Worm (Caenorhabditis elegans): ENCODE measurements around the gene R10D12.10.

Gene R10D12.10

ce11 chrV:13953191-13953590 lies 5.0 kb downstream of the R10D12.10 start, which contains the start of gene R10D12.8:
R10D12.8 (minus strand) TSS chrV:13953291.
- TF ChIP-seq ztf-29 (GFP tag; IDR thresholded peaks at IDR 0.05) = no peak
- TF ChIP-seq T22C8.4 (GFP tag; IDR thresholded peaks at IDR 0.05) = no peak
- no peak for TF ChIP-seq ref-1 (GFP tag; conservative IDR thresholded peaks at IDR 0.05)
- TF ChIP-seq med-1 (GFP tag; optimal IDR thresholded peaks at IDR 0.05; ENCODE audit: insufficient read depth) = no peak
- TF ChIP-seq ztf-23 (GFP tag; IDR thresholded peaks at IDR 0.05) = no peak
- no peak for TF ChIP-seq tab-1 (GFP tag; IDR thresholded peaks at IDR 0.05)
- no peak for TF ChIP-seq cog-1 (tag; optimal IDR thresholded peaks at IDR 0.05)
- TF ChIP-seq klf-2 (GFP tag; conservative IDR thresholded peaks at IDR 0.05) = no peak
- TF ChIP-seq flt-1 (GFP tag; IDR thresholded peaks at IDR 0.05) = no peak

- TF ChIP-seq ref-1 (GFP tag; conservative IDR thresholded peaks at IDR 0.05) (no peak), T22C8.4 (GFP tag; IDR thresholded peaks at IDR 0.05) (no peak), cog-1 (tag; optimal IDR thresholded peaks at IDR 0.05) (no peak), ztf-23 (GFP tag; IDR thresholded peaks at IDR 0.05) (no peak), ztf-29 (GFP tag; IDR thresholded peaks at IDR 0.05) (no peak), med-1 (GFP tag; optimal IDR thresholded peaks at IDR 0.05; ENCODE audit: insufficient read depth) (no peak), flt-1 (GFP tag; IDR thresholded peaks at IDR 0.05) (no peak), tab-1 (GFP tag; IDR thresholded peaks at IDR 0.05) (no peak), klf-2 (GFP tag; conservative IDR thresholded peaks at IDR 0.05) (no peak)
Measured at ce11 chrV:13949752-13950151, 8.4 kb downstream of the R10D12.10 start, which contains the start of gene R10D12.7. R10D12.7 (plus strand) TSS chrV:13950052.

ce11 chrV:13949010-13949409 lies 9.1 kb downstream of the R10D12.10 start, which contains the start of gene R10D12.6:
R10D12.6 (plus strand) TSS chrV:13949310.
- TF ChIP-seq ref-1 (GFP tag; conservative IDR thresholded peaks at IDR 0.05) (no peak), cog-1 (tag; optimal IDR thresholded peaks at IDR 0.05) (no peak), med-1 (GFP tag; optimal IDR thresholded peaks at IDR 0.05; ENCODE audit: insufficient read depth) (no peak), T22C8.4 (GFP tag; IDR thresholded peaks at IDR 0.05) (no peak), flt-1 (GFP tag; IDR thresholded peaks at IDR 0.05) (no peak), tab-1 (GFP tag; IDR thresholded peaks at IDR 0.05) (no peak), klf-2 (GFP tag; conservative IDR thresholded peaks at IDR 0.05) (no peak), ztf-23 (GFP tag; IDR thresholded peaks at IDR 0.05) (no peak), ztf-29 (GFP tag; IDR thresholded peaks at IDR 0.05) (no peak)

ce11 chrV:13946385-13947019 lies 11.6 kb downstream of the R10D12.10 start, which contains the start of the genes srx-10 and clec-226:
srx-10 (minus strand) TSS chrV:13946485.
clec-226 (plus strand) TSS chrV:13946969.
- no peak for TF ChIP-seq tab-1 (GFP tag; IDR thresholded peaks at IDR 0.05)
- no peak for TF ChIP-seq flt-1 (GFP tag; IDR thresholded peaks at IDR 0.05)
- TF ChIP-seq med-1 (GFP tag; optimal IDR thresholded peaks at IDR 0.05; ENCODE audit: insufficient read depth) = no peak
- no peak for TF ChIP-seq ztf-29 (GFP tag; IDR thresholded peaks at IDR 0.05)
- no peak for TF ChIP-seq ref-1 (GFP tag; conservative IDR thresholded peaks at IDR 0.05)
- TF ChIP-seq T22C8.4 (GFP tag; IDR thresholded peaks at IDR 0.05) = no peak

ce11 chrV:13942082-13942481 lies 16.1 kb downstream of the R10D12.10 start, which contains the start of gene dpr-1:
dpr-1 (minus strand) TSS chrV:13942182.
- TF ChIP-seq T22C8.4 (GFP tag; IDR thresholded peaks at IDR 0.05) = no peak
- TF ChIP-seq flt-1 (GFP tag; IDR thresholded peaks at IDR 0.05) = no peak
- TF ChIP-seq klf-2 (GFP tag; conservative IDR thresholded peaks at IDR 0.05) = no peak
- no peak for TF ChIP-seq ref-1 (GFP tag; conservative IDR thresholded peaks at IDR 0.05)
- TF ChIP-seq ztf-29 (GFP tag; IDR thresholded peaks at IDR 0.05) = no peak
- TF ChIP-seq tab-1 (GFP tag; IDR thresholded peaks at IDR 0.05) = no peak
- TF ChIP-seq ztf-23 (GFP tag; IDR thresholded peaks at IDR 0.05) = no peak
- TF ChIP-seq cog-1 (tag; optimal IDR thresholded peaks at IDR 0.05) = no peak
- TF ChIP-seq med-1 (GFP tag; optimal IDR thresholded peaks at IDR 0.05; ENCODE audit: insufficient read depth) = no peak

ce11 chrV:13936850-13937249 lies 21.3 kb downstream of the R10D12.10 start, which contains the start of gene srw-145:
srw-145 (plus strand) TSS chrV:13937150.
- TF ChIP-seq T22C8.4 (GFP tag; IDR thresholded peaks at IDR 0.05) (no peak), ztf-23 (GFP tag; IDR thresholded peaks at IDR 0.05) (no peak), med-1 (GFP tag; optimal IDR thresholded peaks at IDR 0.05; ENCODE audit: insufficient read depth) (no peak), ref-1 (GFP tag; conservative IDR thresholded peaks at IDR 0.05) (no peak), ztf-29 (GFP tag; IDR thresholded peaks at IDR 0.05) (no peak), klf-2 (GFP tag; conservative IDR thresholded peaks at IDR 0.05) (no peak), cog-1 (tag; optimal IDR thresholded peaks at IDR 0.05) (no peak), flt-1 (GFP tag; IDR thresholded peaks at IDR 0.05) (no peak), tab-1 (GFP tag; IDR thresholded peaks at IDR 0.05) (no peak)

- no peak for TF ChIP-seq tab-1 (GFP tag; IDR thresholded peaks at IDR 0.05)
- TF ChIP-seq med-1 (GFP tag; optimal IDR thresholded peaks at IDR 0.05; ENCODE audit: insufficient read depth) = no peak
- no peak for TF ChIP-seq flt-1 (GFP tag; IDR thresholded peaks at IDR 0.05)
- no peak for TF ChIP-seq T22C8.4 (GFP tag; IDR thresholded peaks at IDR 0.05)
- TF ChIP-seq cog-1 (tag; optimal IDR thresholded peaks at IDR 0.05) = no peak
- TF ChIP-seq ztf-23 (GFP tag; IDR thresholded peaks at IDR 0.05) = no peak
- no peak for TF ChIP-seq ref-1 (GFP tag; conservative IDR thresholded peaks at IDR 0.05)
- no peak for TF ChIP-seq klf-2 (GFP tag; conservative IDR thresholded peaks at IDR 0.05)
- no peak for TF ChIP-seq ztf-29 (GFP tag; IDR thresholded peaks at IDR 0.05)
Measured at ce11 chrV:13936052-13936451, 22.1 kb downstream of the R10D12.10 start.

ce11 chrV:13935423-13935822 lies 22.7 kb downstream of the R10D12.10 start:
- TF ChIP-seq tab-1 (GFP tag; IDR thresholded peaks at IDR 0.05) = no peak
- no peak for TF ChIP-seq ztf-29 (GFP tag; IDR thresholded peaks at IDR 0.05)
- TF ChIP-seq flt-1 (GFP tag; IDR thresholded peaks at IDR 0.05) = no peak
- TF ChIP-seq cog-1 (tag; optimal IDR thresholded peaks at IDR 0.05) = no peak
- TF ChIP-seq klf-2 (GFP tag; conservative IDR thresholded peaks at IDR 0.05) = no peak
- TF ChIP-seq T22C8.4 (GFP tag; IDR thresholded peaks at IDR 0.05) = no peak
- no peak for TF ChIP-seq med-1 (GFP tag; optimal IDR thresholded peaks at IDR 0.05; ENCODE audit: insufficient read depth)
- no peak for TF ChIP-seq ref-1 (GFP tag; conservative IDR thresholded peaks at IDR 0.05)
- TF ChIP-seq ztf-23 (GFP tag; IDR thresholded peaks at IDR 0.05) = no peak

- TF ChIP-seq T22C8.4 (GFP tag; IDR thresholded peaks at IDR 0.05) (no peak), tab-1 (GFP tag; IDR thresholded peaks at IDR 0.05) (no peak), med-1 (GFP tag; optimal IDR thresholded peaks at IDR 0.05; ENCODE audit: insufficient read depth) (no peak), flt-1 (GFP tag; IDR thresholded peaks at IDR 0.05) (no peak), klf-2 (GFP tag; conservative IDR thresholded peaks at IDR 0.05) (no peak), cog-1 (tag; optimal IDR thresholded peaks at IDR 0.05) (no peak), ref-1 (GFP tag; conservative IDR thresholded peaks at IDR 0.05) (no peak)
Measured at ce11 chrV:13934545-13934944, 23.6 kb downstream of the R10D12.10 start, which contains the start of gene R10D12.1. R10D12.1 (minus strand) TSS chrV:13934645.

Measured in whole organism, midembryonic.